Worm (Caenorhabditis elegans): ENCODE results near the gene H03E18.2.

H03E18.2 gene

DNA sequence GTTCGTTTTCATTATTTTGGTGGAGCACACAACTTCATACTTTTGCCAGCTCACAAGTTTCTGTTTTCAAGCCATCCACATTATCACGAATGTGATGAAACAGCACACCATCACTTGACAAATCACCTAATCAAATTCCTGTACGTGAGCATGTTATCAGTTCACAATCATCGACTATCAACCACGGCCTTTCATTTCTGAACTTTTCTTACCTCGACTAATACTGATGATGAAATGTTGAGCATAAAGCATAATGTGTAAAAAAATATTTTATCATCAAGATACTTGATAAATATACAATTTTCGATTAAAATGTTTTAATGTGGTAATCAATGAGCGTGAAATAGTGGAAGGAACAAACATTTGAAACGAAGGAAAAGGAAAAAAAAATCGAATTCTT is 46.8 kb downstream of the H03E18.2 start (continued):
- no peak for TF ChIP-seq ZK337.2 (GFP tag; IDR thresholded peaks at IDR 0.05)
- no peak for TF ChIP-seq madf-9 (GFP tag; conservative IDR thresholded peaks at IDR 0.05)
- no peak for TF ChIP-seq lin-15B (tag; optimal IDR thresholded peaks at IDR 0.05)
- TF ChIP-seq nhr-48 (tag; optimal IDR thresholded peaks at IDR 0.05): peak; percentile 83
- TF ChIP-seq hlh-30 (tag; optimal IDR thresholded peaks at IDR 0.05; ENCODE audit: insufficient read depth): peak; percentile 61
- peak; percentile 90 for TF ChIP-seq aha-1 (tag)
- peak; percentile 79 for TF ChIP-seq mep-1 (tag; optimal IDR thresholded peaks at IDR 0.05)
- no peak for TF ChIP-seq ama-1 (optimal IDR thresholded peaks at IDR 0.05)
- TF ChIP-seq ceh-28 (tag; optimal IDR thresholded peaks at IDR 0.05): no peak
- no peak for TF ChIP-seq nhr-11 (tag; optimal IDR thresholded peaks at IDR 0.05)
- peak; percentile 97 for TF ChIP-seq dmd-6 (GFP tag; IDR thresholded peaks at IDR 0.05)
- TF ChIP-seq snpc-4 (tag; optimal IDR thresholded peaks at IDR 0.05): no peak
- TF ChIP-seq hif-1 (tag; optimal IDR thresholded peaks at IDR 0.05): peak in 1 of 2 experiments; percentile 79
- TF ChIP-seq nhr-6 (tag; optimal IDR thresholded peaks at IDR 0.05): peak; percentile 67
- TF ChIP-seq mdt-29 (GFP tag; IDR thresholded peaks at IDR 0.05): 0 out of 2 replicates have a peak, but pooled peaks have one; percentile 38
- TF ChIP-seq nhr-41 (GFP tag; IDR thresholded peaks at IDR 0.05): peak; percentile 47; the same call in 1 of the 2 replicates
- TF ChIP-seq lin-39 (tag; optimal IDR thresholded peaks at IDR 0.05): no peak
- TF ChIP-seq nhr-10 (tag; optimal IDR thresholded peaks at IDR 0.05): peak; percentile 63
- TF ChIP-seq nhr-28 (tag; optimal IDR thresholded peaks at IDR 0.05): peak; percentile 87
- no peak for TF ChIP-seq lin-38 (GFP tag; IDR thresholded peaks at IDR 0.05)
- TF ChIP-seq php-3 (GFP tag; IDR thresholded peaks at IDR 0.05): peak; percentile 89

- TF ChIP-seq F49E8.2 (tag; optimal IDR thresholded peaks at IDR 0.05; ENCODE audit: borderline replicate concordance) (no peak), hlh-30 (tag; optimal IDR thresholded peaks at IDR 0.05; ENCODE audit: insufficient read depth) (peak; percentile 47), skn-1 (tag; optimal IDR thresholded peaks at IDR 0.05) (no peak), F10B5.3 (tag; optimal IDR thresholded peaks at IDR 0.05) (no peak), ceh-20 (GFP tag; IDR thresholded peaks at IDR 0.05) (no peak), cey-2 (tag; optimal IDR thresholded peaks at IDR 0.05; ENCODE audit: borderline replicate concordance, insufficient read depth) (no peak), ztf-7 (tag; optimal IDR thresholded peaks at IDR 0.05) (no peak), ceh-28 (tag; optimal IDR thresholded peaks at IDR 0.05) (no peak), hif-1 (tag; optimal IDR thresholded peaks at IDR 0.05) (peak in 1 of 2 experiments; percentile 84), ctbp-1 (GFP tag; IDR thresholded peaks at IDR 0.05) (no peak), dmd-6 (GFP tag; IDR thresholded peaks at IDR 0.05) (peak; percentile 81), lin-13 (GFP tag; optimal IDR thresholded peaks at IDR 0.05) (no peak), nhr-77 (tag; optimal IDR thresholded peaks at IDR 0.05) (peak; percentile 28), lim-7 (GFP tag; IDR thresholded peaks at IDR 0.05) (no peak), daf-12 (tag; optimal IDR thresholded peaks at IDR 0.05) (no peak), F44E2.7 (GFP tag; IDR thresholded peaks at IDR 0.05) (no peak), php-3 (GFP tag; IDR thresholded peaks at IDR 0.05) (peak; percentile 50; the same call in 1 of the 2 replicates), lir-3 (tag; optimal IDR thresholded peaks at IDR 0.05) (no peak), Y5F2A.4 (GFP tag; optimal IDR thresholded peaks at IDR 0.05) (no peak), nhr-11 (tag; optimal IDR thresholded peaks at IDR 0.05) (no peak), mdl-1 (tag; optimal IDR thresholded peaks at IDR 0.05) (no peak), duxl-1 (tag; optimal IDR thresholded peaks at IDR 0.05; ENCODE audit: poor library complexity) (no peak), egl-27 (tag; optimal IDR thresholded peaks at IDR 0.05) (no peak), nhr-25 (tag; optimal IDR thresholded peaks at IDR 0.05; ENCODE audit: borderline replicate concordance, insufficient read depth) (no peak), nhr-237 (tag; optimal IDR thresholded peaks at IDR 0.05) (no peak), aha-1 (tag) (peak; percentile 96), F26F4.8 (GFP tag; conservative IDR thresholded peaks at IDR 0.05) (no peak), zfp-3 (GFP tag; conservative IDR thresholded peaks at IDR 0.05) (no peak), gei-8 (GFP tag; optimal IDR thresholded peaks at IDR 0.05) (no peak), snpc-1.2 (GFP tag; IDR thresholded peaks at IDR 0.05) (no peak), ztf-11 (tag; optimal IDR thresholded peaks at IDR 0.05) (no peak), nhr-41 (GFP tag; IDR thresholded peaks at IDR 0.05) (no peak), aly-2 (tag; optimal IDR thresholded peaks at IDR 0.05) (no peak), jun-1 (tag; optimal IDR thresholded peaks at IDR 0.05) (no peak), nhr-42 (GFP tag; IDR thresholded peaks at IDR 0.05) (no peak), nhr-6 (tag; optimal IDR thresholded peaks at IDR 0.05) (peak; percentile 13), tag-97 (GFP tag; IDR thresholded peaks at IDR 0.05) (no peak)
Observed at ce11 chrX:8470126-8470772, 50.1 kb downstream of the H03E18.2 start, which contains the start of gene mec-10. Gene mec-10 (minus strand): TSS chrX:8470314.
